Worm (Caenorhabditis elegans) whole organism, young adult: ENCODE data around the gene T06C12.9.
"Not testable (repeated sequence)": the region's sequence is repeated elsewhere in the genome, so short reads cannot be mapped to it uniquely, and the experiment has no call there.

Experiments used
- B0336.3 ChIP-seq: fragments of 200-800 bp; sonication (Bioruptor generic); IDR thresholded peaks from 2 replicates; pipeline ENCODE4 v1.3.6; 2022; ENCODE audit warnings: missing genetic modification characterization, missing compliant biosample characterization
- C06A6.2 ChIP-seq: fragments of 200-800 bp; sonication (Bioruptor generic); conservative IDR thresholded peaks from 2 replicates; pipeline ENCODE4 v1.3.6; 2022; ENCODE audit warnings: missing genetic modification characterization, missing compliant biosample characterization
- F55B11.4 ChIP-seq: sonication (generic microtip); optimal IDR thresholded peaks from 2 replicates; lab custom pipeline; 2016; ENCODE audit warnings: missing compliant biosample characterization, missing genetic modification characterization, borderline replicate concordance; ENCODE audit not compliant: insufficient read depth
- T26A5.8 ChIP-seq: sonication (generic microtip); optimal IDR thresholded peaks from 2 replicates; lab custom pipeline; 2016; ENCODE audit warnings: missing genetic modification characterization, missing compliant biosample characterization
- Y67H2A.10 ChIP-seq: fragments of 200-800 bp; sonication (Bioruptor generic); conservative IDR thresholded peaks from 2 replicates; pipeline ENCODE4 v1.3.6; 2022; ENCODE audit warnings: missing genetic modification reagents, missing genetic modification characterization, missing compliant biosample characterization
- athp-1 ChIP-seq: sonication (generic microtip); optimal IDR thresholded peaks from 2 replicates; lab custom pipeline; 2017; ENCODE audit warnings: mild to moderate bottlenecking, missing genetic modification characterization, missing compliant biosample characterization
- attf-3 ChIP-seq: fragments of 200-800 bp; sonication (Bioruptor generic); conservative IDR thresholded peaks from 2 replicates; pipeline ENCODE4 v1.3.6; 2022; ENCODE audit warnings: missing genetic modification reagents, missing genetic modification characterization, missing compliant biosample characterization
- ccch-3 ChIP-seq: fragments of 200-800 bp; sonication (Bioruptor generic); optimal IDR thresholded peaks from 2 replicates; lab custom pipeline; 2018; ENCODE audit warnings: mild to moderate bottlenecking, missing genetic modification characterization, missing compliant biosample characterization
- ceh-100 ChIP-seq: fragments of 200-800 bp; sonication (Bioruptor generic); IDR thresholded peaks from 2 replicates; pipeline ENCODE4 v1.3.6; 2022; ENCODE audit warnings: missing genetic modification reagents, missing genetic modification characterization, missing compliant biosample characterization
- ceh-27 ChIP-seq: fragments of 200-800 bp; sonication (Bioruptor generic); optimal IDR thresholded peaks from 2 replicates; lab custom pipeline; 2018; ENCODE audit warnings: mild to moderate bottlenecking, missing genetic modification characterization, moderate library complexity, missing compliant biosample characterization
- dox-1 ChIP-seq: fragments of 200-800 bp; sonication (Bioruptor generic); IDR thresholded peaks from 2 replicates; pipeline ENCODE4 v1.3.6; 2022; ENCODE audit warnings: missing genetic modification reagents, missing genetic modification characterization, missing compliant biosample characterization
- gei-17 ChIP-seq: fragments of 200-800 bp; sonication (Bioruptor generic); optimal IDR thresholded peaks from 2 replicates; lab custom pipeline; 2018; ENCODE audit warnings: mild to moderate bottlenecking, missing genetic modification characterization, missing compliant biosample characterization
- let-607 ChIP-seq, 2 experiments: fragments of 200-800 bp in 1 of 2; sonication (Bioruptor generic) in 1 of 2; sonication (generic microtip) in 1 of 2; optimal IDR thresholded peaks; 2 replicates each; lab custom pipeline; 2016 to 2018; ENCODE audit warnings: mild to moderate bottlenecking in 2 of 2, missing compliant biosample characterization in 2 of 2, missing genetic modification characterization in 2 of 2, moderate library complexity in 2 of 2, missing genotype in 1 of 2
- lin-26 ChIP-seq: fragments of 200-800 bp; sonication (Bioruptor generic); IDR thresholded peaks from 2 replicates; pipeline ENCODE4 v1.3.6; 2022; ENCODE audit warnings: missing genetic modification reagents, missing genetic modification characterization, missing compliant biosample characterization
- lin-35 ChIP-seq, 3 experiments: fragments of 150-350 bp in 2 of 3; sonication (generic microtip) in 1 of 3; optimal IDR thresholded peaks; 2 replicates each; lab custom pipeline; 2014 to 2018; ENCODE audit warnings: missing biosample characterization in 3 of 3, missing genetic modification characterization in 3 of 3, missing genetic modification reagents in 3 of 3
- nfya-1 ChIP-seq: sonication (generic microtip); optimal IDR thresholded peaks from 2 replicates; lab custom pipeline; 2017; ENCODE audit warnings: antibody characterized with exemption, missing compliant biosample characterization, missing genetic modification characterization, borderline replicate concordance; ENCODE audit not compliant: insufficient read depth
- pbrm-1 ChIP-seq: fragments of 200-800 bp; sonication (Bioruptor generic); IDR thresholded peaks from 2 replicates; pipeline ENCODE4 v1.3.6; 2022; ENCODE audit warnings: missing genetic modification reagents, missing genetic modification characterization, missing compliant biosample characterization
- xnd-1 ChIP-seq: sonication (generic microtip); optimal IDR thresholded peaks from 2 replicates; lab custom pipeline; 2016; ENCODE audit warnings: missing genotype, missing genetic modification reagents, missing genetic modification characterization, missing compliant biosample characterization
- ztf-22 ChIP-seq: fragments of 200-800 bp; sonication (Bioruptor generic); optimal IDR thresholded peaks from 2 replicates; lab custom pipeline; 2018; ENCODE audit warnings: mild to moderate bottlenecking, missing genetic modification characterization, moderate library complexity, missing compliant biosample characterization
- ztf-25 ChIP-seq: fragments of 200-800 bp; sonication (Bioruptor generic); IDR thresholded peaks from 2 replicates; pipeline ENCODE4 v1.3.6; 2022; ENCODE audit warnings: missing genetic modification reagents, missing genetic modification characterization, missing compliant biosample characterization
- ztf-28 ChIP-seq: fragments of 200-800 bp; sonication (Bioruptor generic); IDR thresholded peaks from 2 replicates; pipeline ENCODE4 v1.3.6; 2022; ENCODE audit warnings: missing genetic modification reagents, missing genetic modification characterization, missing compliant biosample characterization

T06C12.9 gene

DNA sequence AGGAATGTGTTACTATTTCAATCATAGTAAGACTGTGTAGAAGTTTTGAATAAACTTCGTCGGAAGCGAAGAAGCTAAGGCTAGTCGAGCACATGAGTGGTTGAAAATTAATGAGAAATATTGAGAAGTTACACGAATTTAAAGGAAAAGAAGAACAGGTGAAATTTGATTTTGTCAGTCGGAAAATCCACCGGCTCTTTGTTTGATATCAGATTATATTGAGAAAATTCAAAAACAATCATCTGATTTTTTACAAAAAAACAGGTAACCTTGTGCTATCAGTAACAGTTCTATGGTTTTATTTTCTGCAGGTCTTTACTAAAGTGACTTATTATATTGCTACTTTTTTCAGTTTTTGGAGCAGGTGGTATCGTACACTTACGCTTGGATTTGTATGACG lies 27.6 kb downstream of the T06C12.9 start, which contains the start of gene srh-148:
Gene srh-148, minus strand, starts transcription at position 101 of the 400 bp plus-strand sequence.
- TF ChIP-seq athp-1 (no peak), T26A5.8 (tag; lab: Kevin White, UChicago) (no peak), F55B11.4 (no peak), dox-1 (GFP tag; lab: Robert Waterston, UW) (no peak), ztf-28 (GFP tag; lab: Robert Waterston, UW) (no peak), ztf-22 (GFP tag; lab: Kevin White, UChicago) (no peak), C06A6.2 (no peak), xnd-1 (tag; lab: Kevin White, UChicago) (no peak), ceh-27 (GFP tag; lab: Kevin White, UChicago) (no peak), ceh-100 (GFP tag; lab: Robert Waterston, UW) (no peak)

DNA sequence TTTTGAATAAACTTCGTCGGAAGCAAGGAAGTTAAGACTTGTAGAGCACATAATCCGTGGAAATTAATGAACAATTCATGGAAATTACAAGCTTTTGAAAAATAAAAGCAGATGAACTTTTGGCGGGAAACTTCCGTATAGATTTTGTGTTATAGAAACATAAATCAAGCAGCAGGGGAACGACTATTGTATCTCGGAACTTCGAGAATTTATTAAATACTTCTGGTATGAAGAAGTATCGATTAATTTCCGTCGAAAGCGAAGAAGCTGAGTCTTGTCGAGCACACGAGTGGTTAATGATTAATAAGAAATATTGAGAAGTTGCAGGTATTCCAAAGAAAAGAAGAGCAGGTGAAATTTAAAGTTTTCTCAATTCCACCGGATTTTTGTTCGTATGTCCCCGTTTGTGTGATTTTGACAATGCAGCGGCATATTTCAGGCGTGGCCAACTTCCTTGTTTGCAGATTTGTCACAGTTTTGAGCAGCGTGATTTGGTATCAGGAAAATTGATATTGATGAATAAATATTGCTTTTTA lies 35.5 kb downstream of the T06C12.9 start, which contains the start of gene srh-147:
Gene srh-147, minus strand, starts transcription at position 51 of the 536 bp plus-strand sequence.
- not testable (repeated sequence) for TF ChIP-seq let-607 (tag; optimal IDR thresholded peaks at IDR 0.05; lab: Kevin White, UChicago); B0336.3 (GFP tag; lab: Robert Waterston, UW); Y67H2A.10 (GFP tag; lab: Robert Waterston, UW)

DNA sequence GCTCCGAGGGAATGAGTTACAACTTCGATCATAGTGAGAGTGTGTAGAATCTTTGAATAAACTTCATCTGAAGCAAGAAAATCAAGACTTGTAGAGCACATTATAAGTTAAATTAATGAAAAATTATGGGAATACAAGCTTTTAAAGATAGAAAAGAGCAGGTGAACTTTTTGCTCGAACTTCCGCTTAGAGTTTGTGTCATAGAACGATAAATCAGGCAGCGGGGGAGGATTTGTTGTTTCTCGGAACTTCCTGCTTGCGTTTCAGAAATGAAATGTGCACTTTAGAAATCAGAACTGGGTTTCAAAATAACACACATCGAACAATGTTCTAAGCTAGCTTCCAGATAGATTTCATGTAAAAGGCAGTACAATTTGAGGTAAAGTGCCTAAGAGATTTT lies 44.8 kb downstream of the T06C12.9 start, which contains the start of gene srh-149:
Gene srh-149, minus strand, starts transcription at position 101 of the 400 bp plus-strand sequence.
- TF ChIP-seq gei-17 (no peak), ccch-3 (GFP tag; lab: Kevin White, UChicago) (no peak), attf-3 (GFP tag; lab: Robert Waterston, UW) (no peak), Y67H2A.10 (GFP tag; lab: Robert Waterston, UW) (no peak), lin-35 (GFP tag; optimal IDR thresholded peaks at IDR 0.05; lab: Kevin White, UChicago) (no peak), pbrm-1 (GFP tag; lab: Robert Waterston, UW) (no peak), nfya-1 (no peak), ztf-25 (GFP tag; lab: Robert Waterston, UW) (no peak), lin-26 (GFP tag; lab: Robert Waterston, UW) (no peak)
